Worm (Caenorhabditis elegans) whole organism, L3 larva: Measurements from ENCODE around the gene T08D10.3.

Experiments used
- R02D3.7 ChIP-seq: fragments of 150-350 bp; optimal IDR thresholded peaks from 2 replicates; lab custom pipeline; 2014; ENCODE audit warnings: missing biosample characterization, missing genetic modification characterization
- fkh-10 ChIP-seq: sonication (generic microtip); optimal IDR thresholded peaks from 2 replicates; lab custom pipeline; 2017; ENCODE audit warnings: missing biosample characterization, missing genetic modification reagents, missing genetic modification characterization
- pha-4 ChIP-seq: fragments of 150-350 bp; optimal IDR thresholded peaks from 2 replicates; lab custom pipeline; 2014; ENCODE audit warnings: missing biosample characterization, missing genetic modification reagents, missing genetic modification characterization

DNA sequence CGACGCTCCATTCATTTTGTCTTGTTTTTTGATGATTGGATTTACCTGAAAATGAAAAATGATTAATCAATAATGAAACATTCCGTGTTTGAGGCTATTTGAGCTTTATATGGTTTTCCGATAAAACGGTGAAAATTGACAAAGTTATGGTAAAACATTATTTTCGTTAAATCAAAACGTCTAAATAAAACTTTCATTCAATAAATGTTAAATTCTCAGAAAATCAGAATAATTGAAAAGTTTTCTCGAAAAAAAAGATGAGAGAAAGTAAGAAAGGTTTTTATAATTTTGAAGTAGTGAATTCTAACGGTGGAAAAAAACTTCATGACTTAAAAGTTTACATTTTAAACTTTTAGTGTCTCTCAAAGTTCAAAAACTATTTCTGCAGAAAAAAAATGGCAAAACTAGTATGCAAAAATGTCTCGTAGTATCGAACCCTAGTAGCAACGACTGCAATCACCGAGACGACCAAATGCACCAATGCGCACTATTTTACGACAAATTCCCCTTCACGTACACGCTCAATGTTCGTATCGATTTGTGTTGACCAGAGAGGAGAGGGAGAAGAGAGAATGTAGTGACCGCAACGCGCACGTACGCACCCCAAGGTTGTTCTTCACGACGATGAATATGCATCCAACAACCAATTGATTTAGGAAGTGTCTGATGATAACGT, 8.3 kb upstream of the T08D10.3 start, which contains the start of gene nfya-1:
- no peak for TF ChIP-seq fkh-10 (GFP tag; lab: Kevin White, UChicago)
- TF ChIP-seq pha-4 = peak; percentile 68
- TF ChIP-seq R02D3.7 (tag; lab: Kevin White, UChicago) = no peak
